Fruit fly (Drosophila melanogaster) whole organism, embryonic: ENCODE measurements around the gene CG13367.

Source experiments
- ATbp ChIP-seq: fragments of 200-800 bp; sonication (Bioruptor generic); optimal IDR thresholded peaks from 2 replicates; lab custom pipeline; 2017; ENCODE audit warnings: missing biosample characterization, mild to moderate bottlenecking, missing genetic modification characterization, missing genetic modification reagents
- Aef1 ChIP-seq: fragments of 200-800 bp; sonication (Bioruptor generic); IDR thresholded peaks from 3 replicates; pipeline ENCODE4 v1.3.6; 2022; ENCODE audit warnings: missing biosample characterization, missing genetic modification characterization
- CG10209 ChIP-seq: fragments of 200-800 bp; sonication (Bioruptor generic); optimal IDR thresholded peaks from 3 replicates; lab custom pipeline; 2017; ENCODE audit warnings: missing biosample characterization, mild to moderate bottlenecking, missing genetic modification characterization, missing genetic modification reagents
- CG10274 ChIP-seq: fragments of 200-800 bp; sonication (Bioruptor generic); optimal IDR thresholded peaks from 3 replicates; lab custom pipeline; 2017; ENCODE audit warnings: missing biosample characterization, mild to moderate bottlenecking, missing genetic modification characterization
- CG10543 ChIP-seq: fragments of 200-800 bp; sonication (Bioruptor generic); optimal IDR thresholded peaks from 3 replicates; lab custom pipeline; 2017; ENCODE audit warnings: missing biosample characterization, mild to moderate bottlenecking, missing genetic modification characterization, moderate library complexity
- CG10959 ChIP-seq: fragments of 200-800 bp; sonication (Bioruptor generic); IDR thresholded peaks from 2 replicates; pipeline ENCODE4 v1.3.6; 2022; ENCODE audit warnings: missing biosample characterization, missing genetic modification characterization
- CG11456 ChIP-seq: fragments of 200-800 bp; sonication (Bioruptor generic); IDR thresholded peaks from 3 replicates; pipeline ENCODE4 v1.3.6; 2022; ENCODE audit warnings: missing biosample characterization, missing genetic modification characterization
- CG11504 ChIP-seq: fragments of 200-800 bp; sonication (Bioruptor generic); optimal IDR thresholded peaks from 3 replicates; lab custom pipeline; 2019; ENCODE audit warnings: missing biosample characterization, mild to moderate bottlenecking, missing genetic modification characterization, moderate library complexity
- CG11695 ChIP-seq: fragments of 200-800 bp; sonication (Bioruptor generic); IDR thresholded peaks from 3 replicates; pipeline ENCODE4 v1.3.6; 2022; ENCODE audit warnings: missing biosample characterization, missing genetic modification characterization
- CG12659 ChIP-seq: fragments of 200-800 bp; sonication (Bioruptor generic); optimal IDR thresholded peaks from 3 replicates; lab custom pipeline; 2017; ENCODE audit warnings: mild to moderate bottlenecking, missing biosample characterization, missing genetic modification reagents, missing genetic modification characterization
- CG13894 ChIP-seq: fragments of 200-800 bp; sonication (Bioruptor generic); optimal IDR thresholded peaks from 3 replicates; lab custom pipeline; 2018; ENCODE audit warnings: missing biosample characterization, mild to moderate bottlenecking, missing genetic modification characterization, moderate library complexity
- CG14014 ChIP-seq: fragments of 200-800 bp; sonication (Bioruptor generic); IDR thresholded peaks from 2 replicates; pipeline ENCODE4 v1.3.6; 2022; ENCODE audit warnings: missing biosample characterization, missing genetic modification characterization
- CG30020 ChIP-seq: fragments of 200-800 bp; optimal IDR thresholded peaks from 2 replicates; lab custom pipeline; 2019; ENCODE audit warnings: missing biosample characterization, mild to moderate bottlenecking, missing genetic modification characterization, moderate library complexity
- CG30403 ChIP-seq: fragments of 200-800 bp; sonication (Bioruptor generic); optimal IDR thresholded peaks from 3 replicates; lab custom pipeline; 2016; ENCODE audit warnings: missing biosample characterization, missing genetic modification characterization
- CG34224 ChIP-seq: fragments of 200-800 bp; sonication (Bioruptor generic); IDR thresholded peaks from 3 replicates; pipeline ENCODE4 v1.3.6; 2022; ENCODE audit warnings: missing biosample characterization, missing genetic modification characterization; ENCODE audit not compliant: partially characterized antibody
- CG7271 ChIP-seq: fragments of 200-800 bp; sonication (Bioruptor generic); optimal IDR thresholded peaks from 2 replicates; lab custom pipeline; 2018; ENCODE audit warnings: missing biosample characterization, mild to moderate bottlenecking, missing genetic modification characterization, moderate library complexity
- CG7839 ChIP-seq: fragments of 200-800 bp; sonication (Bioruptor generic); optimal IDR thresholded peaks from 3 replicates; lab custom pipeline; 2018; ENCODE audit warnings: missing biosample characterization, mild to moderate bottlenecking, missing genetic modification characterization, moderate library complexity
- CG8281 ChIP-seq: fragments of 200-800 bp; sonication (Bioruptor generic); optimal IDR thresholded peaks from 2 replicates; lab custom pipeline; 2018; ENCODE audit warnings: missing biosample characterization, mild to moderate bottlenecking, missing genetic modification characterization, moderate library complexity
- CG8765 ChIP-seq: fragments of 200-800 bp; sonication (Bioruptor generic); IDR thresholded peaks from 2 replicates; pipeline ENCODE4 v1.3.6; 2022; ENCODE audit warnings: missing biosample characterization, missing genetic modification characterization
- CkIIα-i1 ChIP-seq: fragments of 200-800 bp; sonication (Bioruptor generic); IDR thresholded peaks from 2 replicates; pipeline ENCODE4 v1.3.6; 2022; ENCODE audit warnings: missing biosample characterization, missing genetic modification characterization
- D ChIP-seq, 2 experiments: fragments of 200-800 bp in 1 of 2; fragments of >200 bp in 1 of 2; sonication (Bioruptor generic) in 1 of 2; optimal IDR thresholded peaks; 2 replicates in 1 of 2; 3 replicates in 1 of 2; lab custom pipeline; 2017; ENCODE audit warnings: mild to moderate bottlenecking in 1 of 2, missing biosample characterization in 1 of 2, missing genetic modification characterization in 1 of 2, missing genetic modification reagents in 1 of 2
- D19B ChIP-seq: fragments of 200-800 bp; sonication (Bioruptor generic); optimal IDR thresholded peaks from 2 replicates; lab custom pipeline; 2017; ENCODE audit warnings: missing biosample characterization, mild to moderate bottlenecking, missing genetic modification characterization
- Deaf1 ChIP-seq: fragments of 200-800 bp; optimal IDR thresholded peaks from 3 replicates; lab custom pipeline; 2019; ENCODE audit warnings: missing biosample characterization, mild to moderate bottlenecking, missing genetic modification characterization, moderate library complexity
- Dip3 ChIP-seq: fragments of 200-800 bp; sonication (Bioruptor generic); optimal IDR thresholded peaks from 3 replicates; lab custom pipeline; 2016; ENCODE audit warnings: missing biosample characterization, missing genetic modification characterization
- E2f1 ChIP-seq: fragments of 200-800 bp; sonication (Bioruptor generic); IDR thresholded peaks from 2 replicates; pipeline ENCODE4 v1.3.6; 2022; ENCODE audit warnings: missing biosample characterization, missing genetic modification characterization
- Ets97D ChIP-seq: fragments of 200-800 bp; sonication (Bioruptor generic); optimal IDR thresholded peaks from 3 replicates; lab custom pipeline; 2016; ENCODE audit warnings: missing biosample characterization, missing genetic modification characterization
- Hmr ChIP-seq: fragments of 200-800 bp; sonication (Bioruptor generic); optimal IDR thresholded peaks from 3 replicates; lab custom pipeline; 2017; ENCODE audit warnings: mild to moderate bottlenecking, missing biosample characterization, missing genetic modification reagents, missing genetic modification characterization
- Hr3 ChIP-seq: fragments of 200-800 bp; sonication (Bioruptor generic); optimal IDR thresholded peaks from 3 replicates; lab custom pipeline; 2016; ENCODE audit warnings: missing biosample characterization, missing genetic modification characterization
- Max ChIP-seq: fragments of 200-800 bp; sonication (Bioruptor generic); optimal IDR thresholded peaks from 2 replicates; lab custom pipeline; 2016; ENCODE audit warnings: missing biosample characterization, mild to moderate bottlenecking, missing genetic modification characterization
- Mes4 ChIP-seq: fragments of 200-800 bp; sonication (Bioruptor generic); optimal IDR thresholded peaks from 2 replicates; lab custom pipeline; 2016; ENCODE audit warnings: missing biosample characterization, missing genetic modification characterization
- Neu2 ChIP-seq: fragments of 200-800 bp; sonication (Bioruptor generic); optimal IDR thresholded peaks from 3 replicates; lab custom pipeline; 2016; ENCODE audit warnings: missing biosample characterization, missing genetic modification characterization, borderline replicate concordance
- Ptx1 ChIP-seq: fragments of 200-800 bp; sonication (Bioruptor generic); IDR thresholded peaks from 2 replicates; pipeline ENCODE4 v1.3.6; 2022; ENCODE audit warnings: missing biosample characterization, missing genetic modification characterization
- abd-A ChIP-seq: fragments of 200-800 bp; sonication (Bioruptor generic); optimal IDR thresholded peaks from 3 replicates; lab custom pipeline; 2019; ENCODE audit warnings: missing biosample characterization, mild to moderate bottlenecking, missing genetic modification characterization, moderate library complexity
- bab2 ChIP-seq: fragments of 200-800 bp; sonication (Bioruptor generic); optimal IDR thresholded peaks from 2 replicates; lab custom pipeline; 2016; ENCODE audit warnings: missing biosample characterization, missing genetic modification characterization
- cg ChIP-seq: fragments of 200-800 bp; sonication (Bioruptor generic); optimal IDR thresholded peaks from 3 replicates; lab custom pipeline; 2019; ENCODE audit warnings: missing biosample characterization, mild to moderate bottlenecking, missing genetic modification characterization, moderate library complexity
- chm ChIP-seq: fragments of 200-800 bp; sonication (Bioruptor generic); IDR thresholded peaks from 2 replicates; pipeline ENCODE4 v1.3.6; 2022; ENCODE audit warnings: missing biosample characterization, missing genetic modification characterization
- fd3F ChIP-seq: fragments of 200-800 bp; sonication (Bioruptor generic); optimal IDR thresholded peaks from 2 replicates; lab custom pipeline; 2018; ENCODE audit warnings: missing biosample characterization, mild to moderate bottlenecking, missing genetic modification characterization, moderate library complexity
- fu2 ChIP-seq: fragments of 200-800 bp; sonication (Bioruptor generic); optimal IDR thresholded peaks from 2 replicates; lab custom pipeline; 2016; ENCODE audit warnings: missing biosample characterization, missing genetic modification characterization
- gem ChIP-seq: fragments of 200-800 bp; sonication (Bioruptor generic); optimal IDR thresholded peaks from 2 replicates; lab custom pipeline; 2019; ENCODE audit warnings: missing biosample characterization, mild to moderate bottlenecking, missing genetic modification characterization, moderate library complexity
- h ChIP-seq: fragments of >200 bp; optimal IDR thresholded peaks from 2 replicates; lab custom pipeline; 2017
- peb ChIP-seq: fragments of 200-800 bp; sonication (Bioruptor generic); IDR thresholded peaks from 2 replicates; pipeline ENCODE4 v1.3.6; 2022; ENCODE audit warnings: missing biosample characterization, missing genetic modification characterization
- pnt ChIP-seq: fragments of 200-800 bp; sonication (Bioruptor generic); optimal IDR thresholded peaks from 3 replicates; lab custom pipeline; 2016; ENCODE audit warnings: missing biosample characterization, missing genetic modification characterization
- psq ChIP-seq: fragments of 200-800 bp; sonication (Bioruptor generic); optimal IDR thresholded peaks from 2 replicates; lab custom pipeline; 2017; ENCODE audit warnings: missing biosample characterization, missing genetic modification characterization
- row ChIP-seq: fragments of 200-800 bp; sonication (Bioruptor generic); IDR thresholded peaks from 3 replicates; pipeline ENCODE4 v1.3.6; 2022; ENCODE audit warnings: missing biosample characterization, missing genetic modification characterization
- sens ChIP-seq: fragments of 200-800 bp; sonication (Bioruptor generic); peaks from one replicate; lab custom pipeline; 2016; ENCODE audit warnings: missing biosample characterization, missing genetic modification characterization
- seq ChIP-seq: fragments of 200-800 bp; sonication (Bioruptor generic); IDR thresholded peaks from 2 replicates; pipeline ENCODE4 v1.3.6; 2022; ENCODE audit warnings: missing biosample characterization, missing genetic modification characterization
- slbo ChIP-seq: fragments of 200-800 bp; sonication (Bioruptor generic); IDR thresholded peaks from 2 replicates; pipeline ENCODE4 v1.3.6; 2022; ENCODE audit warnings: missing biosample characterization, missing genetic modification characterization
- tio ChIP-seq: fragments of 200-800 bp; sonication (Bioruptor generic); optimal IDR thresholded peaks from 2 replicates; lab custom pipeline; 2017; ENCODE audit warnings: missing biosample characterization, missing genetic modification characterization, inconsistent platforms
- zen ChIP-seq: fragments of 200-800 bp; sonication (Bioruptor generic); optimal IDR thresholded peaks from 3 replicates; lab custom pipeline; 2018; ENCODE audit warnings: missing biosample characterization, mild to moderate bottlenecking, missing genetic modification characterization, moderate library complexity
- zen2 ChIP-seq: fragments of 200-800 bp; sonication (Bioruptor generic); IDR thresholded peaks from 3 replicates; pipeline ENCODE4 v1.3.6; 2022; ENCODE audit warnings: missing biosample characterization, missing genetic modification characterization; ENCODE audit not compliant: partially characterized antibody
- zf30C ChIP-seq: fragments of 200-800 bp; sonication (Bioruptor generic); optimal IDR thresholded peaks from 3 replicates; lab custom pipeline; 2018; ENCODE audit warnings: missing biosample characterization, mild to moderate bottlenecking, missing genetic modification characterization

CG13367 gene

DNA sequence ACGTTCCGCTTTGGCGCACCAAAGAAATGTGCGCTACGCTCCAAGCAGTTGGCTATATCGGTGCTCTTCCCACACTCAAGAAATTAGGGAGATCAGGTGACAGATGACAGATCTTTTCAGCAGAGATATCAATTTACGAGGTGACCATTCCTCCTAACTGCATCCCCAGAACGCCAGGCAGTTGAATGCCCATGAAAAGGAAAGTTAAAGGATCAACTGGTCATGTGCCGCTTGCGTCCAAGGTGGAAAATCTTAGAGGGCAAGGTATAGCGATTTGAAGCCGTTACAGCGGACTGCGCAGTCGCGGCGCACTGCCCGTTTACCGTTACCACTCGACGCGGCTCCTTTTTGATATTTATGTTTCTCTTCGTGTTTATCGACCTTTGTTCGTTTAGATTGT, 26.0 kb upstream of the CG13367 start:
- 0 out of 2 replicates have a peak, but pooled peaks have one; percentile 22 for TF ChIP-seq slbo (GFP tag; lab: Robert Waterston, UW)
- no peak for TF ChIP-seq CG13894
- TF ChIP-seq CG30403 (GFP tag; lab: Kevin White, UChicago) = peak; percentile 55
- no peak for TF ChIP-seq CG10543 (GFP tag; lab: Kevin White, UChicago)
- no peak for TF ChIP-seq chm
- TF ChIP-seq CG10209 (GFP tag; lab: Kevin White, UChicago) = no peak
- no peak for TF ChIP-seq CG34224 (GFP tag; lab: Robert Waterston, UW)
- TF ChIP-seq CG30020 = no peak
- TF ChIP-seq zen (tag; lab: Kevin White, UChicago) = no peak
- TF ChIP-seq CkIIα-i1 (GFP tag; lab: Robert Waterston, UW) = no peak
- TF ChIP-seq Hr3 (GFP tag; lab: Kevin White, UChicago) = no peak
- TF ChIP-seq Ptx1 (GFP tag; lab: Robert Waterston, UW) = peak; percentile 46; the same call in 1 of the 2 replicates
- no peak for TF ChIP-seq fd3F (GFP tag; lab: Kevin White, UChicago)
- no peak for TF ChIP-seq fu2 (GFP tag; lab: Kevin White, UChicago)
- TF ChIP-seq CG10959 (GFP tag; lab: Robert Waterston, UW) = no peak
- TF ChIP-seq CG8765 (GFP tag; lab: Robert Waterston, UW) = no peak
- TF ChIP-seq Neu2 (GFP tag; lab: Kevin White, UChicago) = no peak
- peak; percentile 62 for TF ChIP-seq Dip3
- peak; percentile 29 for TF ChIP-seq pnt (GFP tag; lab: Kevin White, UChicago)
- no peak for TF ChIP-seq seq (GFP tag; lab: Robert Waterston, UW)
- no peak for TF ChIP-seq cg (GFP tag; lab: Kevin White, UChicago)
- TF ChIP-seq h (lab: Kevin White, UChicago) = no peak
- TF ChIP-seq gem = peak; percentile 55
- TF ChIP-seq CG10274 = peak; percentile 98
- 0 out of 3 replicates have a peak, but pooled peaks have one; percentile 11 for TF ChIP-seq Aef1 (GFP tag; lab: Robert Waterston, UW)
- TF ChIP-seq CG7839 = peak; percentile 26
- TF ChIP-seq sens (GFP tag; lab: Kevin White, UChicago) = peak; percentile 72
- no peak for TF ChIP-seq abd-A
- TF ChIP-seq CG7271 = no peak
- no peak for TF ChIP-seq zf30C (GFP tag; lab: Kevin White, UChicago)
- TF ChIP-seq Max (GFP tag; lab: Kevin White, UChicago) = no peak
- TF ChIP-seq Mes4 (GFP tag; lab: Kevin White, UChicago) = peak; percentile 40
- TF ChIP-seq D19B (GFP tag; lab: Kevin White, UChicago) = peak; percentile 9
- no peak for TF ChIP-seq peb (GFP tag; lab: Robert Waterston, UW)
- peak; percentile 18 for TF ChIP-seq psq
- TF ChIP-seq Ets97D (GFP tag; lab: Kevin White, UChicago) = peak; percentile 7
- no peak for TF ChIP-seq E2f1
- TF ChIP-seq tio (GFP tag; lab: Kevin White, UChicago) = no peak
- TF ChIP-seq Hmr (GFP tag; lab: Kevin White, UChicago) = peak; percentile 7
- TF ChIP-seq CG11695 (GFP tag; lab: Robert Waterston, UW) = no peak
- TF ChIP-seq ATbp (GFP tag; lab: Kevin White, UChicago) = peak; percentile 18
- TF ChIP-seq bab2 (GFP tag; lab: Kevin White, UChicago) = peak; percentile 48
- peak; percentile 42 for TF ChIP-seq CG11504 (tag; lab: Kevin White, UChicago)
- TF ChIP-seq CG12659 = peak; percentile 3
- TF ChIP-seq CG14014 = no peak
- no peak for TF ChIP-seq Deaf1 (tag; lab: Kevin White, UChicago)
- no peak for TF ChIP-seq D (optimal IDR thresholded peaks at IDR 0.05; lab: Kevin White, UChicago)
- peak; percentile 25 for TF ChIP-seq D (GFP tag; optimal IDR thresholded peaks at IDR 0.05; lab: Kevin White, UChicago)
- peak; percentile 60 for TF ChIP-seq row
- TF ChIP-seq zen2 (GFP tag; lab: Robert Waterston, UW) = no peak
- TF ChIP-seq CG11456 = 0 out of 3 replicates have a peak, but pooled peaks have one; percentile 32
- no peak for TF ChIP-seq CG8281
